Worm (Caenorhabditis elegans): ENCODE results near the gene Y65A5A.2.

The Y65A5A.2 gene

DNA sequence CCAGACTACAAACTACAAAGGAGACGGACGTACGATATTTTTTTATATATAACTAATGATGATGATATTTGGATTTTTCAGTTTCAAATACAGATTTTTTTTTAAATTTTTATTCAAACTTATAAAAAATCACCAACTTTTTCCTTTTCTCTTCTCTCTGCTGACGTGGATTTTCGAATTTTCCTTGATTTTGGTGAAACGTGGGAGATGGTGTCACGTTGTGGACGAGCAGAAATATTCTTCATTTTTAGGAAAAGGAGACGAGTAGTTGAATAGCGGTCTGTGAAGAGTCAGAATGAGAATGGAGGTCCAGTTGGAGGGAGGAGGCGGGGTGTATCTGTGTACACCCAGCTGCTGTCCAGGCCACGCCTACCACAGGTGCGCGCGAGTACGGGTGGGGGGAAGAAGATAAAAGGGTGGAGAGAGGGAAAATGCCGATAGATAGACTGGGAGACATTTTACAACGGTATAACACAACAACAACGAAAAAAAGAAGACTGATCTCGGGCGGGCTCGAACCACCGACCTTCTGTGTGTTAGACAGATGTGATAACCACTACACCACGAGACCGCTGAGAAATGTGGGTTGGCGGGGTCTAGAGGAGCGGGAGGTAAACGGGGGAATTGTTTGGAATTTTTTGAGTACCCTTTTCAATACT lies 29.8 kb upstream of the Y65A5A.2 start, which contains the start of gene Y7A9D.1:
Gene Y7A9D.1, minus strand, starts transcription at position 283 of the 659 bp plus-strand sequence.
- TF ChIP-seq nhr-28 (tag; optimal IDR thresholded peaks at IDR 0.05) (no peak), lin-39 (tag; optimal IDR thresholded peaks at IDR 0.05) (peak; percentile 39), pha-4 (tag; optimal IDR thresholded peaks at IDR 0.05) (peak; percentile 35), nfya-1 (tag; optimal IDR thresholded peaks at IDR 0.05; ENCODE audit: insufficient read depth) (peak; percentile 55), R02D3.7 (tag; optimal IDR thresholded peaks at IDR 0.05) (no peak), hmg-11 (tag; optimal IDR thresholded peaks at IDR 0.05) (peak; percentile 65), egl-27 (tag; optimal IDR thresholded peaks at IDR 0.05) (peak; percentile 1), nhr-23 (tag; optimal IDR thresholded peaks at IDR 0.05) (no peak), lsy-12 (tag; optimal IDR thresholded peaks at IDR 0.05) (no peak), snpc-4 (tag; optimal IDR thresholded peaks at IDR 0.05) (peak; percentile 70), elt-2 (tag; optimal IDR thresholded peaks at IDR 0.05) (peak; percentile 24), skn-1 (tag; optimal IDR thresholded peaks at IDR 0.05) (peak; percentile 53), tbx-2 (tag; optimal IDR thresholded peaks at IDR 0.05) (peak; percentile 18), unc-39 (tag; optimal IDR thresholded peaks at IDR 0.05) (peak; percentile 5), ceh-16 (tag; optimal IDR thresholded peaks at IDR 0.05) (no peak), jun-1 (tag; optimal IDR thresholded peaks at IDR 0.05) (no peak), nhr-77 (tag; optimal IDR thresholded peaks at IDR 0.05) (no peak), nhr-43 (tag; optimal IDR thresholded peaks at IDR 0.05; ENCODE audit: poor library complexity, severe bottlenecking) (peak; percentile 37), daf-12 (tag; optimal IDR thresholded peaks at IDR 0.05) (no peak), nhr-25 (tag; optimal IDR thresholded peaks at IDR 0.05) (peak; percentile 29)

DNA sequence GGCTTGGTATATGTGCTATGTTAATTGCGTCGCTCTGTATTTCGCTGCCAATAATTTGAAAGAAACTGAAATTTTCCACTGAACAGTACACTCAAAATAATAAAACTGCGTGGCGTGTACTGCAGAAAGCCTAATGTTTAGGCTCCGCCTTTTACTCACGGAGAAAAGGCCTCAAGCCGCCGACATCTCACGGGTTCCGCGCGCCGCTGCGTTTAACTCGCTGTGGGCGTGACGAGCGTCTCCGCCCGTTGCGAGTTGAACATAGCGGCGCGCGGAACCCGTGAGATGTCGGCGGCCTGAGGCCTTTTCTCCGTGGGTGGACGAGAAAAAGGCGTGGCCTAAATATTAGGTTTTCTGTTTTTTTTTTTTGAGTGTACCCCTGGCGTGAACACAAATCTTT lies 27.2 kb upstream of the Y65A5A.2 start:
- no peak for TF ChIP-seq elt-2 (tag; optimal IDR thresholded peaks at IDR 0.05)
- TF ChIP-seq skn-1 (tag; optimal IDR thresholded peaks at IDR 0.05): no peak
- no peak for TF ChIP-seq ZK546.5 (tag; optimal IDR thresholded peaks at IDR 0.05)
- TF ChIP-seq hmg-11 (tag; optimal IDR thresholded peaks at IDR 0.05): no peak
- TF ChIP-seq unc-62 (GFP tag; optimal IDR thresholded peaks at IDR 0.05): no peak
- no peak for TF ChIP-seq nhr-67 (tag; optimal IDR thresholded peaks at IDR 0.05)
- no peak for TF ChIP-seq zag-1 (tag; optimal IDR thresholded peaks at IDR 0.05)
- no peak for TF ChIP-seq tbx-2 (tag; optimal IDR thresholded peaks at IDR 0.05)
- no peak for TF ChIP-seq fkh-10 (GFP tag; optimal IDR thresholded peaks at IDR 0.05)
- no peak for TF ChIP-seq elt-3 (tag; optimal IDR thresholded peaks at IDR 0.05)
- TF ChIP-seq pqm-1 (tag; optimal IDR thresholded peaks at IDR 0.05): no peak
- TF ChIP-seq nfya-1 (tag; optimal IDR thresholded peaks at IDR 0.05; ENCODE audit: insufficient read depth): no peak
- TF ChIP-seq ama-1 (optimal IDR thresholded peaks at IDR 0.05): no peak
- TF ChIP-seq ceh-82 (tag; optimal IDR thresholded peaks at IDR 0.05): no peak
- no peak for TF ChIP-seq ztf-11 (tag; optimal IDR thresholded peaks at IDR 0.05)

DNA sequence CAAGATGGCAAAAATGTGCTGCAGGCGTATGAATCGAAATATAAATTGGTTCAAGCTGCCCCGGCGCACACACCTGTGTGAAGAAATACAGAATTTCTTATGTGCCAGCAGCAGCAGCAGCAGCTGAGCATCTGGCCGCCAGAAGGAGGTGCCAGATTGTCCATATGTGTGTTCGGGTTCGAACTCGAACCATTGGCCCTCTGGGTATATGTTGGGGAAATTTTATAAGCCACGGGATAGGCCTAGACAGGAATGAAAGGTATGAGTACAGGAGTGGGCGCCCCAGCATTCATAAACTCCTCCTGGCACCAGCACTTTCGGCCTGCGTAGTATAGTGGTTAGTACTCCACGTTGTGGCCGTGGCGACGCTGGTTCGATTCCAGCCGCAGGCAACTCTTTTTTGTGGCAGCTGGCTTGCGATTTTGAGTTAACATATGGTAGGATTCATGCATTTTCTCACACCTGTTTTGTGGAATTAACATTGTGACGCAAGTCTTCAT lies 23.6 kb upstream of the Y65A5A.2 start:
- no peak for TF ChIP-seq mml-1 (tag; optimal IDR thresholded peaks at IDR 0.05)
- peak; percentile 17 for TF ChIP-seq pha-4 (tag; optimal IDR thresholded peaks at IDR 0.05)
- peak; percentile 29 for TF ChIP-seq nhr-43 (tag; optimal IDR thresholded peaks at IDR 0.05; ENCODE audit: poor library complexity, severe bottlenecking)
- TF ChIP-seq nhr-76 (tag; optimal IDR thresholded peaks at IDR 0.05): no peak
- no peak for TF ChIP-seq nhr-28 (tag; optimal IDR thresholded peaks at IDR 0.05)
- peak; percentile 40 for TF ChIP-seq nfya-1 (tag; optimal IDR thresholded peaks at IDR 0.05; ENCODE audit: insufficient read depth)
- peak; percentile 56 for TF ChIP-seq lin-39 (tag; optimal IDR thresholded peaks at IDR 0.05)
- no peak for TF ChIP-seq tbx-2 (tag; optimal IDR thresholded peaks at IDR 0.05)
- TF ChIP-seq lsy-12 (tag; optimal IDR thresholded peaks at IDR 0.05): no peak
- TF ChIP-seq unc-62 (GFP tag; optimal IDR thresholded peaks at IDR 0.05): no peak
- peak; percentile 77 for TF ChIP-seq hmg-11 (tag; optimal IDR thresholded peaks at IDR 0.05)
- no peak for TF ChIP-seq ztf-4 (tag; optimal IDR thresholded peaks at IDR 0.05)
- TF ChIP-seq zag-1 (tag; optimal IDR thresholded peaks at IDR 0.05): no peak
- TF ChIP-seq lin-15B (tag; optimal IDR thresholded peaks at IDR 0.05): peak; percentile 19
- peak; percentile 2 for TF ChIP-seq elt-2 (tag; optimal IDR thresholded peaks at IDR 0.05)

DNA sequence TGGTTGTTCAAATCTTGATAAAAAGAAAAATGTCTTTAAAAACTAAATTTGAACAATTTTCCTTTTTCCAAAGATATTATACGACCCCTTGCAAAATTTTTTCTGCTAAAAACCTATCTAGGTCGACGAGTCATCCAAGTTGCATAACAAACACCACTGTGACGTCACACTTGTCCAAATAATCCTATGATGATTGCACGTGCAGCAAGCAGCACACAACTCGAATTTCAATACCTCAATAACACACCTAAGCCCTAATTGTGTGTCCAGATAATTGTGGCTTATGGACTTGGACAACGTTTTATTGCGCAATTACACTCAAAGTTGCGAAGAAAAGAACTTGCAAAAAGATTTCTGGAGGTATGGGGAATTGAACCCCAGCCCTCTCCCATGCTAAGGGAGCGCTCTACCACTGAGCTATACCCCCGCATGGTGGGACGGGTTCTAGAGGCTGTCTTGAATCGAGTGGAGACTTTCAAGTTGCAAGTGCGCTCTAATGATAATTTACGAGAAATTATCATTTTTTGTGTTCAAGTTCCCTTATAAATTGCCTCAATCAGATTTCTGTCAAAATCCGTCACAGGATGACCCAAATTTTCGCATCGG lies 22.9 kb upstream of the Y65A5A.2 start:
- TF ChIP-seq ama-1 (optimal IDR thresholded peaks at IDR 0.05) (no peak), elt-3 (tag; optimal IDR thresholded peaks at IDR 0.05) (peak in 1 of 3 experiments; percentile 54), tbx-2 (tag; optimal IDR thresholded peaks at IDR 0.05) (peak; percentile 30), zag-1 (tag; optimal IDR thresholded peaks at IDR 0.05) (no peak), nhr-25 (tag; optimal IDR thresholded peaks at IDR 0.05) (peak; percentile 24), nhr-237 (tag; optimal IDR thresholded peaks at IDR 0.05) (no peak), ztf-4 (tag; optimal IDR thresholded peaks at IDR 0.05) (peak; percentile 18), unc-62 (GFP tag; optimal IDR thresholded peaks at IDR 0.05) (no peak), skn-1 (tag; optimal IDR thresholded peaks at IDR 0.05) (peak; percentile 4), nhr-77 (tag; optimal IDR thresholded peaks at IDR 0.05) (no peak), pha-4 (tag; optimal IDR thresholded peaks at IDR 0.05) (peak; percentile 17), nfya-1 (tag; optimal IDR thresholded peaks at IDR 0.05; ENCODE audit: insufficient read depth) (peak; percentile 59), lsy-12 (tag; optimal IDR thresholded peaks at IDR 0.05) (peak; percentile 33), snpc-4 (tag; optimal IDR thresholded peaks at IDR 0.05) (peak; percentile 14), nhr-43 (tag; optimal IDR thresholded peaks at IDR 0.05; ENCODE audit: poor library complexity, severe bottlenecking) (peak; percentile 74), ceh-82 (tag; optimal IDR thresholded peaks at IDR 0.05) (no peak), nhr-23 (tag; optimal IDR thresholded peaks at IDR 0.05) (peak; percentile 32), elt-2 (tag; optimal IDR thresholded peaks at IDR 0.05) (peak; percentile 39), nhr-76 (tag; optimal IDR thresholded peaks at IDR 0.05) (no peak), lin-15B (tag; optimal IDR thresholded peaks at IDR 0.05) (peak; percentile 59), pqm-1 (tag; optimal IDR thresholded peaks at IDR 0.05) (peak; percentile 31), egl-5 (tag; optimal IDR thresholded peaks at IDR 0.05) (peak; percentile 32), lin-39 (tag; optimal IDR thresholded peaks at IDR 0.05) (peak; percentile 67), hmg-11 (tag; optimal IDR thresholded peaks at IDR 0.05) (peak; percentile 60)
